Worm (Caenorhabditis elegans): Measurements from ENCODE around the gene lido-14.

DNA sequence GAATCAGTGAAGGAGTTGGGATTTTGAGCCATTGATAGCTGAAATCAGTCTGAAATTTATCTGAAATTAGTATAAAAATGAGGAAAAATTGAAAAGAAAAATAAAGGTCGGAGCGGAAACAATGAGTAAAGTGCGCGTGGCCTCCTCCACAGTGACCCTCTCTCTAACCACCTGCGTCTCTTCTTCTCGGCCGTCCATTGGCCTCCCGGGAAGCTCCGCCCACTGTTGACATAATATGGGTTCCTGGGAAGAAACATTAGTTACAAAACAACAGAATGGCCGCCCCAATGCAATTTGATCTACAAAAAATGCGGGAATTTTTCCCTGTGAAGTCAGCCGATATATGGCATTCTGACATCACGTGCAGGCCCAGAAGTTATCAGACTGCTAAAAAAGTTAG lies 11.1 kb downstream of the lido-14 start, which contains the start of gene Y49F6C.8:
- TF ChIP-seq pha-4 (tag; optimal IDR thresholded peaks at IDR 0.05): no peak
- no peak for TF ChIP-seq nhr-76 (tag; optimal IDR thresholded peaks at IDR 0.05)
- peak; percentile 87 for TF ChIP-seq lsy-2 (tag; optimal IDR thresholded peaks at IDR 0.05)
- no peak for TF ChIP-seq nhr-237 (tag; optimal IDR thresholded peaks at IDR 0.05)
- TF ChIP-seq mep-1 (tag; optimal IDR thresholded peaks at IDR 0.05): no peak
- no peak for TF ChIP-seq tbx-8 (GFP tag; optimal IDR thresholded peaks at IDR 0.05)
- TF ChIP-seq unc-62 (GFP tag; optimal IDR thresholded peaks at IDR 0.05): no peak

Data from whole organism, mixed stage, embryonic.